Worm (Caenorhabditis elegans) whole organism, L1 larva: ENCODE measurements around the gene wht-6.

Source experiments
- C16A3.4 ChIP-seq: fragments of 150-350 bp; optimal IDR thresholded peaks from 2 replicates; lab custom pipeline; 2014; ENCODE audit warnings: missing biosample characterization, missing genetic modification characterization
- dpl-1 ChIP-seq, 3 experiments: fragments of 150-350 bp in 2 of 3; sonication (generic microtip) in 1 of 3; optimal IDR thresholded peaks; 2 replicates each; lab custom pipeline; 2014 to 2017; ENCODE audit warnings: missing biosample characterization in 3 of 3, missing genetic modification characterization in 3 of 3, missing genetic modification reagents in 3 of 3
- egl-27 ChIP-seq, 2 experiments: fragments of 150-350 bp in 1 of 2; sonication (generic microtip); optimal IDR thresholded peaks; 3 replicates each; lab custom pipeline; 2017 to 2018; ENCODE audit warnings: missing biosample characterization in 2 of 2, missing genetic modification characterization in 2 of 2, missing genetic modification reagents in 2 of 2
- elt-2 ChIP-seq: sonication (generic microtip); optimal IDR thresholded peaks from 2 replicates; lab custom pipeline; 2016; ENCODE audit warnings: missing genetic modification characterization, mild to moderate bottlenecking, inconsistent platforms, missing compliant biosample characterization, missing genetic modification reagents
- fos-1 ChIP-seq: fragments of 150-350 bp; optimal IDR thresholded peaks from 2 replicates; lab custom pipeline; 2014; ENCODE audit warnings: missing biosample characterization, missing genetic modification characterization
- lin-39 ChIP-seq: fragments of 150-350 bp; optimal IDR thresholded peaks from 2 replicates; lab custom pipeline; 2014; ENCODE audit warnings: missing biosample characterization, missing genetic modification reagents, missing genetic modification characterization
- lir-3 ChIP-seq: sonication (generic microtip); optimal IDR thresholded peaks from 2 replicates; lab custom pipeline; 2016; ENCODE audit warnings: mild to moderate bottlenecking, missing genetic modification characterization, moderate library complexity, missing compliant biosample characterization; ENCODE audit not compliant: poor library complexity
- nhr-28 ChIP-seq: fragments of 150-350 bp; optimal IDR thresholded peaks from 2 replicates; lab custom pipeline; 2014; ENCODE audit warnings: missing biosample characterization, missing genetic modification characterization
- nhr-84 ChIP-seq: sonication (generic microtip); optimal IDR thresholded peaks from 2 replicates; lab custom pipeline; 2017; ENCODE audit warnings: missing biosample characterization, missing genetic modification characterization
- nhr-90 ChIP-seq: sonication (generic microtip); optimal IDR thresholded peaks from 2 replicates; lab custom pipeline; 2016; ENCODE audit warnings: mild to moderate bottlenecking, missing genetic modification characterization, missing compliant biosample characterization; ENCODE audit not compliant: poor library complexity
- skn-1 ChIP-seq: fragments of 150-350 bp; optimal IDR thresholded peaks from 2 replicates; lab custom pipeline; 2014; ENCODE audit warnings: missing biosample characterization, missing genetic modification characterization
- snu-23 ChIP-seq: sonication (generic microtip); optimal IDR thresholded peaks from 2 replicates; lab custom pipeline; 2016; ENCODE audit warnings: missing genetic modification characterization, missing compliant biosample characterization
- unc-30 ChIP-seq: sonication (generic microtip); optimal IDR thresholded peaks from 2 replicates; lab custom pipeline; 2017; ENCODE audit warnings: missing biosample characterization, missing genetic modification characterization

- TF ChIP-seq dpl-1 (GFP tag; optimal IDR thresholded peaks at IDR 0.05; lab: Kevin White, UChicago) = no peak
- TF ChIP-seq egl-27 (tag; optimal IDR thresholded peaks at IDR 0.05; lab: Kevin White, UChicago) = no peak
- no peak for TF ChIP-seq skn-1 (tag; lab: Kevin White, UChicago)
- no peak for TF ChIP-seq lin-39 (tag; lab: Kevin White, UChicago)
- TF ChIP-seq lir-3 (tag; lab: Kevin White, UChicago) = no peak
- no peak for TF ChIP-seq nhr-90 (tag; lab: Kevin White, UChicago)
- no peak for TF ChIP-seq elt-2 (tag; lab: Kevin White, UChicago)
- TF ChIP-seq C16A3.4 (tag; lab: Kevin White, UChicago) = no peak
- no peak for TF ChIP-seq nhr-28 (tag; lab: Kevin White, UChicago)
- no peak for TF ChIP-seq unc-30
- TF ChIP-seq fos-1 (tag; lab: Kevin White, UChicago) = no peak
- no peak for TF ChIP-seq nhr-84 (tag; lab: Kevin White, UChicago)
- no peak for TF ChIP-seq snu-23
These were observed 36.3 kb downstream of the wht-6 start, which contains the start of gene F23F12.12 for ce11 chrIII:6507832-6508231.
